Worm (Caenorhabditis elegans) whole organism, L3 larva: Measurements from ENCODE around the gene Y19D10B.8.

ENCODE experiments used
- ztf-11 ChIP-seq: fragments of 150-350 bp; optimal IDR thresholded peaks from 2 replicates; lab custom pipeline; 2014; ENCODE audit warnings: missing biosample characterization, missing genetic modification characterization
- ztf-4 ChIP-seq: fragments of 150-350 bp; optimal IDR thresholded peaks from 2 replicates; lab custom pipeline; 2014; ENCODE audit warnings: missing biosample characterization, missing genetic modification characterization

DNA sequence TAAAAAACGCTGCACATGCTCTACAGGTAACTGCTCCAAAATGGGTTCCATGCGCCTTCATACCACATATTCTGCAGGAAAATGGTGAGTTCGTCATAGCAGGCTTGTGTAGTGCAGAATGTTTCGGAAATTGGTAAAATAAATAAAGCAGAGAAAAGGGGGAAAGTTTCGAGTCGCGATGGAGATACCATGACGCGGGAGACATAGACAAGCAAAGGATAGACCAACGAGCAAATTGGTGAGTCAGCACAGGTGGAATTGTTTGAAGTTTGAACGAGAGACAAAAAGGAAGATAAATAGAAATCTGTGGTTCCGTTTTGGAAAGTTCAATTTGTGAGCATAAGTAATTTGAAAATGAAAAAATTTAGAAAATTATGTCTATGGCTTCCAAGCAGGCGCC is 10.5 kb downstream of the Y19D10B.8 start, which contains the start of gene nhr-225:
- TF ChIP-seq ztf-11 (tag; lab: Kevin White, UChicago): no peak
- TF ChIP-seq ztf-4: no peak
